Fruit fly (Drosophila melanogaster) whole organism, wandering third instar larva: ENCODE data around the gene Ir75d.

Source experiments
- Jra ChIP-seq: sonication (Bioruptor generic); optimal IDR thresholded peaks from 2 replicates; lab custom pipeline; 2016; ENCODE audit warnings: missing biosample characterization, missing genetic modification characterization
- dmrt93B ChIP-seq: fragments of 200-800 bp; sonication (Bioruptor generic); optimal IDR thresholded peaks from 2 replicates; lab custom pipeline; 2018; ENCODE audit warnings: missing biosample characterization, mild to moderate bottlenecking, missing genetic modification characterization
- usp ChIP-seq: fragments of >200 bp; optimal IDR thresholded peaks from 2 replicates; lab custom pipeline; 2017; ENCODE audit warnings: missing biosample characterization, missing genetic modification characterization

DNA sequence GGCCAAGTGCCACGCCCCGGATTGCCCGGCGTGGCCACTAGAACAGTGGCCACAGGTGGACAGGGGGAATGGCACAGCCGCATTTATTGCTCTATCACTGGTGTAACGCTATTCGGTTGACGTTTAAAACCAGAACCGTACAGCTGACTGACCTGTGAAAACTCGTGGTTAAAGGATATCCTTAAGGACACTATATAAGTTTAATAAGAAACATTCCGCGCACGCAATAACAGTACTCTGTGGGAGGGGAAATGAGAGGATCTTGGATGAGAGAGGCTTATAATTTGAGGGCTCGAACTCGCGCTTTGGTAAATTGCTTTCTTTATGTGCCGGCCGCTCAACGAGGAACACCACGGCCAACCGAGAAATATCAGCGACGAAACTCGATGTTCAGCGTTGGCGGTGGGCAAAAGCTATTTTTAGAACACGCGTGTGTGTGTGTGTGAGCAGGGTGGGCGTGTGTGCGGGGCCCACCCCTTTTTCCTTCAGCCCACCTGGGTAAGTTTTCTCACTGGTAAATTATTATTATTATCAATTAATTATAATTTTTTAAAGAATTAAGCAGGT lies 14.6 kb downstream of the Ir75d start:
- TF ChIP-seq usp (GFP tag; lab: Kevin White, UChicago) (no peak), Jra (GFP tag; lab: Kevin White, UChicago) (no peak), dmrt93B (no peak)
